Fruit fly (Drosophila melanogaster) whole organism, embryonic: Measurements from ENCODE around the gene CG32939.

ENCODE experiments used
- CG10147 ChIP-seq: fragments of 200-800 bp; sonication (Bioruptor generic); optimal IDR thresholded peaks from 2 replicates; lab custom pipeline; 2019; ENCODE audit warnings: missing biosample characterization, mild to moderate bottlenecking, missing genetic modification characterization, moderate library complexity
- CG11085 ChIP-seq: fragments of 200-800 bp; sonication (Bioruptor generic); IDR thresholded peaks from 2 replicates; pipeline ENCODE4 v1.3.6; 2022; ENCODE audit warnings: missing biosample characterization, missing genetic modification characterization
- CG11695 ChIP-seq: fragments of 200-800 bp; sonication (Bioruptor generic); IDR thresholded peaks from 3 replicates; pipeline ENCODE4 v1.3.6; 2022; ENCODE audit warnings: missing biosample characterization, missing genetic modification characterization
- CG12071 ChIP-seq: fragments of 200-800 bp; sonication (Bioruptor generic); optimal IDR thresholded peaks from 3 replicates; lab custom pipeline; 2018; ENCODE audit warnings: missing biosample characterization, mild to moderate bottlenecking, missing genetic modification characterization
- CG13123 ChIP-seq: fragments of 200-800 bp; sonication (Bioruptor generic); optimal IDR thresholded peaks from 2 replicates; lab custom pipeline; 2016; ENCODE audit warnings: missing biosample characterization, missing genetic modification characterization
- CG13624 ChIP-seq: fragments of 200-800 bp; sonication (Bioruptor generic); optimal IDR thresholded peaks from 2 replicates; lab custom pipeline; 2016; ENCODE audit warnings: missing biosample characterization, missing genetic modification characterization
- CG14710 ChIP-seq: fragments of 200-800 bp; sonication (Bioruptor generic); optimal IDR thresholded peaks from 3 replicates; lab custom pipeline; 2019; ENCODE audit warnings: missing biosample characterization, mild to moderate bottlenecking, missing genetic modification characterization, moderate library complexity
- CG15073 ChIP-seq: fragments of 200-800 bp; sonication (Bioruptor generic); optimal IDR thresholded peaks from 2 replicates; lab custom pipeline; 2016; ENCODE audit warnings: missing biosample characterization, missing genetic modification characterization
- CG1602 ChIP-seq: fragments of 200-800 bp; sonication (Bioruptor generic); optimal IDR thresholded peaks from 3 replicates; lab custom pipeline; 2016; ENCODE audit warnings: missing biosample characterization, missing genetic modification characterization
- CG17359 ChIP-seq: fragments of 200-800 bp; sonication (Bioruptor generic); optimal IDR thresholded peaks from 3 replicates; lab custom pipeline; 2018; ENCODE audit warnings: missing biosample characterization, mild to moderate bottlenecking, missing genetic modification characterization, moderate library complexity
- CG17912 ChIP-seq: fragments of 200-800 bp; sonication (Bioruptor generic); optimal IDR thresholded peaks from 2 replicates; lab custom pipeline; 2018; ENCODE audit warnings: missing biosample characterization, mild to moderate bottlenecking, missing genetic modification characterization
- CG2199 ChIP-seq: fragments of 200-800 bp; sonication (Bioruptor generic); IDR thresholded peaks from 3 replicates; pipeline ENCODE4 v1.3.6; 2022; ENCODE audit warnings: missing biosample characterization, missing genetic modification characterization
- CG3065 ChIP-seq: fragments of 200-800 bp; sonication (Bioruptor generic); optimal IDR thresholded peaks from 2 replicates; lab custom pipeline; 2016; ENCODE audit warnings: missing biosample characterization, missing genetic modification characterization
- CG34224 ChIP-seq: fragments of 200-800 bp; sonication (Bioruptor generic); IDR thresholded peaks from 3 replicates; pipeline ENCODE4 v1.3.6; 2022; ENCODE audit warnings: missing biosample characterization, missing genetic modification characterization; ENCODE audit not compliant: partially characterized antibody
- CG34422 ChIP-seq: fragments of 200-800 bp; sonication (Bioruptor generic); IDR thresholded peaks from 3 replicates; pipeline ENCODE4 v1.3.6; 2022; ENCODE audit warnings: missing biosample characterization, missing genetic modification characterization
- CG6683 ChIP-seq: fragments of 200-800 bp; sonication (Bioruptor generic); optimal IDR thresholded peaks from 2 replicates; lab custom pipeline; 2017; ENCODE audit warnings: missing biosample characterization, mild to moderate bottlenecking, missing genetic modification characterization, missing genetic modification reagents
- CG6689 ChIP-seq: fragments of 200-800 bp; sonication (Bioruptor generic); IDR thresholded peaks from 2 replicates; pipeline ENCODE4 v1.3.6; 2022; ENCODE audit warnings: missing biosample characterization, missing genetic modification characterization
- CG6791 ChIP-seq: fragments of 200-800 bp; sonication (Bioruptor generic); IDR thresholded peaks from 3 replicates; pipeline ENCODE4 v1.3.6; 2022; ENCODE audit warnings: missing biosample characterization, missing genetic modification characterization; ENCODE audit not compliant: partially characterized antibody
- CG8359 ChIP-seq: fragments of 200-800 bp; sonication (Bioruptor generic); optimal IDR thresholded peaks from 2 replicates; lab custom pipeline; 2017; ENCODE audit warnings: missing biosample characterization, mild to moderate bottlenecking, missing genetic modification characterization, borderline replicate concordance
- CG9727 ChIP-seq: fragments of 200-800 bp; sonication (Bioruptor generic); optimal IDR thresholded peaks from 3 replicates; lab custom pipeline; 2017; ENCODE audit warnings: missing biosample characterization, mild to moderate bottlenecking, missing genetic modification characterization
- CG9817 ChIP-seq: fragments of 200-800 bp; sonication (Bioruptor generic); optimal IDR thresholded peaks from 2 replicates; lab custom pipeline; 2018; ENCODE audit warnings: missing biosample characterization, mild to moderate bottlenecking, missing genetic modification characterization, moderate library complexity
- CG9876 ChIP-seq: fragments of 200-800 bp; sonication (Bioruptor generic); optimal IDR thresholded peaks from 2 replicates; lab custom pipeline; 2016; ENCODE audit warnings: missing biosample characterization, missing genetic modification characterization
- Chrac-16 ChIP-seq: fragments of 200-800 bp; sonication (Bioruptor generic); optimal IDR thresholded peaks from 3 replicates; lab custom pipeline; 2016; ENCODE audit warnings: missing biosample characterization, missing genetic modification characterization
- CoRest ChIP-seq: fragments of 200-800 bp; sonication (Bioruptor generic); optimal IDR thresholded peaks from 3 replicates; lab custom pipeline; 2018; ENCODE audit warnings: missing biosample characterization, mild to moderate bottlenecking, missing genetic modification characterization, moderate library complexity
- ERR ChIP-seq: fragments of 200-800 bp; sonication (Bioruptor generic); optimal IDR thresholded peaks from 2 replicates; lab custom pipeline; 2016; ENCODE audit warnings: missing biosample characterization, missing genetic modification characterization
- Gug ChIP-seq: fragments of 200-800 bp; sonication (Bioruptor generic); IDR thresholded peaks from 4 replicates; pipeline ENCODE4 v1.3.6; 2022; ENCODE audit warnings: missing biosample characterization, missing genetic modification characterization
- HHEX ChIP-seq: fragments of 200-800 bp; sonication (Bioruptor generic); optimal IDR thresholded peaks from 3 replicates; lab custom pipeline; 2017; ENCODE audit warnings: missing biosample characterization, mild to moderate bottlenecking, missing genetic modification characterization, missing genetic modification reagents
- HLHmδ ChIP-seq: fragments of 200-800 bp; sonication (Bioruptor generic); optimal IDR thresholded peaks from 2 replicates; lab custom pipeline; 2018; ENCODE audit warnings: missing biosample characterization, mild to moderate bottlenecking, missing genetic modification characterization, moderate library complexity
- Lpt ChIP-seq: fragments of >200 bp; optimal IDR thresholded peaks from 2 replicates; lab custom pipeline; 2018; ENCODE audit warnings: missing biosample characterization, missing genetic modification characterization
- MESR4 ChIP-seq: fragments of 200-800 bp; sonication (Bioruptor generic); optimal IDR thresholded peaks from 2 replicates; lab custom pipeline; 2018; ENCODE audit warnings: missing biosample characterization, mild to moderate bottlenecking, missing genetic modification characterization, moderate library complexity
- Side ChIP-seq: fragments of 200-800 bp; sonication (Bioruptor generic); optimal IDR thresholded peaks from 2 replicates; lab custom pipeline; 2016; ENCODE audit warnings: missing biosample characterization, missing genetic modification characterization
- Sry-δ ChIP-seq: fragments of 200-800 bp; sonication (Bioruptor generic); optimal IDR thresholded peaks from 2 replicates; lab custom pipeline; 2016; ENCODE audit warnings: missing biosample characterization, missing genetic modification characterization
- Taf1 ChIP-seq: fragments of 200-800 bp; sonication (Bioruptor generic); IDR thresholded peaks from 2 replicates; pipeline ENCODE4 v1.3.6; 2022; ENCODE audit warnings: missing biosample characterization, missing genetic modification characterization
- Tbp ChIP-seq: fragments of >200 bp; optimal IDR thresholded peaks from 2 replicates; lab custom pipeline; 2018; ENCODE audit warnings: missing biosample characterization, missing genetic modification characterization
- az2 ChIP-seq: fragments of 200-800 bp; sonication (Bioruptor generic); optimal IDR thresholded peaks from 3 replicates; lab custom pipeline; 2016; ENCODE audit warnings: missing biosample characterization, missing genetic modification characterization
- ci ChIP-seq: fragments of 200-800 bp; sonication (Bioruptor generic); IDR thresholded peaks from 3 replicates; pipeline ENCODE4 v1.3.6; 2022; ENCODE audit warnings: missing biosample characterization, missing genetic modification characterization
- crp ChIP-seq, 2 experiments: fragments of 200-800 bp; sonication (Bioruptor generic); optimal IDR thresholded peaks; 2 replicates in 1 of 2; 3 replicates in 1 of 2; lab custom pipeline; 2017; ENCODE audit warnings: missing biosample characterization in 2 of 2, missing genetic modification characterization in 2 of 2, mild to moderate bottlenecking in 1 of 2, moderate library complexity in 1 of 2
- gfzf ChIP-seq: fragments of 200-800 bp; sonication (Bioruptor generic); optimal IDR thresholded peaks from 2 replicates; lab custom pipeline; 2016; ENCODE audit warnings: missing biosample characterization, mild to moderate bottlenecking, missing genetic modification characterization, moderate library complexity
- grau ChIP-seq: fragments of 200-800 bp; optimal IDR thresholded peaks from 3 replicates; lab custom pipeline; 2019; ENCODE audit warnings: missing biosample characterization, mild to moderate bottlenecking, missing genetic modification characterization, moderate library complexity
- ham ChIP-seq: fragments of 200-800 bp; sonication (Bioruptor generic); IDR thresholded peaks from 2 replicates; pipeline ENCODE4 v1.3.6; 2022; ENCODE audit warnings: missing biosample characterization, missing genetic modification characterization
- oc ChIP-seq: fragments of 200-800 bp; sonication (Bioruptor generic); optimal IDR thresholded peaks from 2 replicates; lab custom pipeline; 2018; ENCODE audit warnings: missing biosample characterization, mild to moderate bottlenecking, missing genetic modification characterization, moderate library complexity
- pan ChIP-seq, 4 experiments: fragments of >200 bp in 3 of 4; fragments of 200-800 bp in 1 of 4; sonication (Bioruptor generic) in 1 of 4; optimal IDR thresholded peaks in 3 of 4; IDR thresholded peaks in 1 of 4; 2 replicates each; pipeline versions ENCODE4 v1.3.6 to Lab custom; 2017 to 2022; ENCODE audit warnings: missing biosample characterization in 2 of 4, missing genetic modification characterization in 2 of 4, mixed read lengths in 1 of 4
- peb ChIP-seq: fragments of 200-800 bp; sonication (Bioruptor generic); IDR thresholded peaks from 2 replicates; pipeline ENCODE4 v1.3.6; 2022; ENCODE audit warnings: missing biosample characterization, missing genetic modification characterization
- ranshi ChIP-seq: fragments of 200-800 bp; sonication (Bioruptor generic); IDR thresholded peaks from 2 replicates; pipeline ENCODE4 v1.3.6; 2022; ENCODE audit warnings: missing biosample characterization, missing genetic modification characterization
- rib ChIP-seq: fragments of 200-800 bp; sonication (Bioruptor generic); IDR thresholded peaks from 2 replicates; pipeline ENCODE4 v1.3.6; 2022; ENCODE audit warnings: missing biosample characterization, missing genetic modification characterization
- shn ChIP-seq: fragments of 200-800 bp; sonication (Bioruptor generic); optimal IDR thresholded peaks from 3 replicates; lab custom pipeline; 2016; ENCODE audit warnings: missing biosample characterization, missing genetic modification characterization
- stwl ChIP-seq: fragments of 200-800 bp; sonication (Bioruptor generic); optimal IDR thresholded peaks from 3 replicates; lab custom pipeline; 2018; ENCODE audit warnings: missing biosample characterization, mild to moderate bottlenecking, missing genetic modification characterization, moderate library complexity
- tap ChIP-seq: fragments of 200-800 bp; optimal IDR thresholded peaks from 3 replicates; lab custom pipeline; 2019; ENCODE audit warnings: missing biosample characterization, mild to moderate bottlenecking, missing genetic modification characterization, moderate library complexity
- tup ChIP-seq: fragments of 200-800 bp; sonication (Bioruptor generic); optimal IDR thresholded peaks from 2 replicates; lab custom pipeline; 2016; ENCODE audit warnings: missing biosample characterization, mild to moderate bottlenecking, missing genetic modification characterization, moderate library complexity
- unc-4 ChIP-seq: fragments of 200-800 bp; sonication (Bioruptor generic); IDR thresholded peaks from 2 replicates; pipeline ENCODE4 v1.3.6; 2022; ENCODE audit warnings: missing biosample characterization, missing genetic modification characterization; ENCODE audit not compliant: partially characterized antibody
- zf30C ChIP-seq: fragments of 200-800 bp; sonication (Bioruptor generic); optimal IDR thresholded peaks from 3 replicates; lab custom pipeline; 2018; ENCODE audit warnings: missing biosample characterization, mild to moderate bottlenecking, missing genetic modification characterization

Gene CG32939

dm6 chr3R:9679746-9680145 lies 13.1 kb upstream of the CG32939 start, which contains the start of gene nmdyn-D7 (continued):
- TF ChIP-seq tap (tag; lab: Kevin White, UChicago) = no peak
- peak; percentile 45 for TF ChIP-seq gfzf (GFP tag; lab: Kevin White, UChicago)
- no peak for TF ChIP-seq CG9876 (GFP tag; lab: Kevin White, UChicago)
- TF ChIP-seq oc (tag; lab: Kevin White, UChicago) = no peak
- no peak for TF ChIP-seq az2 (GFP tag; lab: Kevin White, UChicago)
- peak; percentile 87 for TF ChIP-seq grau (tag; lab: Kevin White, UChicago)
- no peak for TF ChIP-seq Taf1 (GFP tag; lab: Robert Waterston, UW)
- no peak for TF ChIP-seq Chrac-16 (GFP tag; lab: Kevin White, UChicago)
- TF ChIP-seq CG17912 (GFP tag; lab: Kevin White, UChicago) = no peak
- TF ChIP-seq peb (GFP tag; lab: Robert Waterston, UW) = no peak
- no peak for TF ChIP-seq CG13624 (GFP tag; lab: Kevin White, UChicago)
- no peak for TF ChIP-seq CG12071 (GFP tag; lab: Kevin White, UChicago)
- TF ChIP-seq Gug = no peak
- TF ChIP-seq zf30C (GFP tag; lab: Kevin White, UChicago) = no peak
- no peak for TF ChIP-seq CG34422
- no peak for TF ChIP-seq CG11085
- TF ChIP-seq CG9727 (GFP tag; lab: Kevin White, UChicago) = no peak
- TF ChIP-seq rib (GFP tag; lab: Robert Waterston, UW) = no peak
- no peak for TF ChIP-seq ci (GFP tag; lab: Robert Waterston, UW)
- TF ChIP-seq CG17359 = no peak
- no peak for TF ChIP-seq unc-4 (GFP tag; lab: Robert Waterston, UW)
- no peak for TF ChIP-seq ranshi (GFP tag; lab: Robert Waterston, UW)
- TF ChIP-seq CG11695 (GFP tag; lab: Robert Waterston, UW) = no peak
- TF ChIP-seq CG14710 (tag; lab: Kevin White, UChicago) = peak; percentile 38
- TF ChIP-seq ham (GFP tag; lab: Robert Waterston, UW) = no peak
- no peak for TF ChIP-seq Tbp
- TF ChIP-seq HHEX (GFP tag; lab: Kevin White, UChicago) = no peak
- TF ChIP-seq CoRest (tag; lab: Kevin White, UChicago) = no peak
- no peak for TF ChIP-seq ERR (GFP tag; lab: Kevin White, UChicago)
- no peak for TF ChIP-seq Lpt (GFP tag; lab: Kevin White, UChicago)
- peak; percentile 44 for TF ChIP-seq MESR4
- no peak for TF ChIP-seq HLHmδ (GFP tag; lab: Kevin White, UChicago)
- TF ChIP-seq Side (GFP tag; lab: Kevin White, UChicago) = no peak
- no peak for TF ChIP-seq CG6791 (GFP tag; lab: Robert Waterston, UW)
- TF ChIP-seq tup = no peak
- no peak for TF ChIP-seq CG2199 (GFP tag; lab: Robert Waterston, UW)
- TF ChIP-seq CG8359 = no peak
- no peak for TF ChIP-seq CG10147 (GFP tag; lab: Kevin White, UChicago)
- TF ChIP-seq CG9817 (tag; lab: Kevin White, UChicago) = no peak
- TF ChIP-seq Sry-δ (GFP tag; lab: Kevin White, UChicago) = no peak
- no peak for TF ChIP-seq shn (GFP tag; lab: Kevin White, UChicago)
- no peak for TF ChIP-seq CG34224 (GFP tag; lab: Robert Waterston, UW)
- TF ChIP-seq pan (optimal IDR thresholded peaks at IDR 0.05; lab: Kevin White, UChicago) = no peak
- TF ChIP-seq pan (GFP tag; optimal IDR thresholded peaks at IDR 0.05 in 1 of 2, IDR thresholded peaks at IDR 0.05 in 1 of 2) = no peak
- no peak for TF ChIP-seq CG1602 (GFP tag; lab: Kevin White, UChicago)
- no peak for TF ChIP-seq CG6683 (GFP tag; lab: Kevin White, UChicago)
- peak; percentile 59 for TF ChIP-seq stwl (tag; lab: Kevin White, UChicago)
- TF ChIP-seq CG6689 (GFP tag; lab: Robert Waterston, UW) = no peak
- no peak for TF ChIP-seq CG15073 (GFP tag; lab: Kevin White, UChicago)
- TF ChIP-seq crp (GFP tag; optimal IDR thresholded peaks at IDR 0.05; lab: Kevin White, UChicago) = no peak
- no peak for TF ChIP-seq CG13123 (GFP tag; lab: Kevin White, UChicago)
- no peak for TF ChIP-seq CG3065 (GFP tag; lab: Kevin White, UChicago)
